Fruit fly (Drosophila melanogaster): Measurements from ENCODE around the gene Ugt36E1.

dm6 chr2L:18777442-18777841 lies 49.1 kb upstream of the Ugt36E1 start:
- no peak for TF ChIP-seq jim (GFP tag; optimal IDR thresholded peaks at IDR 0.05)
- TF ChIP-seq Myc (optimal IDR thresholded peaks at IDR 0.05), result no peak
- TF ChIP-seq Hnf4 (GFP tag; optimal IDR thresholded peaks at IDR 0.05), result no peak
- TF ChIP-seq usp (GFP tag; optimal IDR thresholded peaks at IDR 0.05), result no peak
- no peak for TF ChIP-seq h (GFP tag; optimal IDR thresholded peaks at IDR 0.05)
- no peak for TF ChIP-seq foxo (GFP tag; optimal IDR thresholded peaks at IDR 0.05)
- TF ChIP-seq fru (GFP tag; optimal IDR thresholded peaks at IDR 0.05), result no peak

Measured in whole organism, wandering third instar larva.